Fruit fly (Drosophila melanogaster) whole organism, prepupa: Measurements from ENCODE around the gene CG14778.
A peak's percentile ranks its signal among the peaks of the same experiment; 100 is the strongest.

Experiments
- Blimp-1 ChIP-seq: fragments of 200-800 bp; sonication (Bioruptor generic); optimal IDR thresholded peaks from 3 replicates; lab custom pipeline; 2017; ENCODE audit warnings: missing biosample characterization, missing genetic modification characterization, mild to moderate bottlenecking, moderate library complexity, missing genetic modification reagents
- CG10669 ChIP-seq: fragments of 200-800 bp; sonication (Bioruptor generic); optimal IDR thresholded peaks from 3 replicates; lab custom pipeline; 2018; ENCODE audit warnings: missing biosample characterization, mild to moderate bottlenecking, missing genetic modification characterization, moderate library complexity
- CG11294 ChIP-seq: fragments of 200-800 bp; sonication (Bioruptor generic); IDR thresholded peaks from 2 replicates; pipeline ENCODE4 v1.3.6; 2022; ENCODE audit warnings: missing biosample characterization, missing genetic modification characterization
- CG11762 ChIP-seq: fragments of 200-800 bp; sonication (Bioruptor generic); optimal IDR thresholded peaks from 3 replicates; lab custom pipeline; 2016; ENCODE audit warnings: missing biosample characterization, missing genetic modification characterization; ENCODE audit not compliant: insufficient read depth
- CG11902 ChIP-seq: fragments of 200-800 bp; sonication (Bioruptor generic); optimal IDR thresholded peaks from 3 replicates; lab custom pipeline; 2016; ENCODE audit warnings: missing biosample characterization, missing genetic modification characterization
- CG16779 ChIP-seq: fragments of 200-800 bp; sonication (Bioruptor generic); optimal IDR thresholded peaks from 3 replicates; lab custom pipeline; 2017; ENCODE audit warnings: missing biosample characterization, mild to moderate bottlenecking, missing genetic modification characterization
- CG3032 ChIP-seq: fragments of 200-800 bp; optimal IDR thresholded peaks from 2 replicates; lab custom pipeline; 2019; ENCODE audit warnings: missing biosample characterization, mild to moderate bottlenecking, missing genetic modification characterization, moderate library complexity
- CG31627 ChIP-seq: fragments of 200-800 bp; sonication (Bioruptor generic); optimal IDR thresholded peaks from 3 replicates; lab custom pipeline; 2016; ENCODE audit warnings: missing biosample characterization, missing genetic modification characterization
- CG32006 ChIP-seq: fragments of 200-800 bp; sonication (Bioruptor generic); optimal IDR thresholded peaks from 3 replicates; lab custom pipeline; 2017; ENCODE audit warnings: missing biosample characterization, mild to moderate bottlenecking, missing genetic modification characterization
- CG34406 ChIP-seq: fragments of 200-800 bp; sonication (Bioruptor generic); optimal IDR thresholded peaks from 3 replicates; lab custom pipeline; 2016; ENCODE audit warnings: missing biosample characterization, missing genetic modification characterization
- CG3919 ChIP-seq: fragments of 200-800 bp; sonication (Bioruptor generic); optimal IDR thresholded peaks from 3 replicates; lab custom pipeline; 2016; ENCODE audit warnings: missing biosample characterization, missing genetic modification characterization
- CG4318 ChIP-seq: fragments of 200-800 bp; sonication (Bioruptor generic); optimal IDR thresholded peaks from 3 replicates; lab custom pipeline; 2017; ENCODE audit warnings: missing biosample characterization, mild to moderate bottlenecking, missing genetic modification characterization
- CG6163 ChIP-seq: fragments of 200-800 bp; sonication (Bioruptor generic); IDR thresholded peaks from 3 replicates; pipeline ENCODE4 v1.3.6; 2022; ENCODE audit warnings: missing biosample characterization, missing genetic modification characterization
- CG6808 ChIP-seq: fragments of 200-800 bp; sonication (Bioruptor generic); optimal IDR thresholded peaks from 3 replicates; lab custom pipeline; 2017; ENCODE audit warnings: missing biosample characterization, missing genetic modification characterization, mild to moderate bottlenecking, moderate library complexity, missing genetic modification reagents
- CG6854 ChIP-seq: fragments of 200-800 bp; sonication (Bioruptor generic); optimal IDR thresholded peaks from 2 replicates; lab custom pipeline; 2017; ENCODE audit warnings: missing biosample characterization, mild to moderate bottlenecking, missing genetic modification characterization
- CG7368 ChIP-seq: fragments of 200-800 bp; sonication (Bioruptor generic); optimal IDR thresholded peaks from 3 replicates; lab custom pipeline; 2016; ENCODE audit warnings: missing biosample characterization, missing genetic modification characterization
- CG8119 ChIP-seq: fragments of 200-800 bp; sonication (Bioruptor generic); IDR thresholded peaks from 3 replicates; pipeline ENCODE4 v1.3.6; 2022; ENCODE audit warnings: missing biosample characterization, missing genetic modification characterization
- CG8319 ChIP-seq: fragments of 200-800 bp; sonication (Bioruptor generic); optimal IDR thresholded peaks from 3 replicates; lab custom pipeline; 2016; ENCODE audit warnings: missing biosample characterization, missing genetic modification characterization
- CG8632 ChIP-seq: fragments of 200-800 bp; sonication (Bioruptor generic); optimal IDR thresholded peaks from 3 replicates; lab custom pipeline; 2016; ENCODE audit warnings: missing biosample characterization, missing genetic modification characterization
- CG9139 ChIP-seq: fragments of 200-800 bp; sonication (Bioruptor generic); optimal IDR thresholded peaks from 3 replicates; lab custom pipeline; 2017; ENCODE audit warnings: missing biosample characterization, mild to moderate bottlenecking, missing genetic modification characterization
- Eip75B ChIP-seq: fragments of 200-800 bp; sonication (Bioruptor generic); optimal IDR thresholded peaks from 3 replicates; lab custom pipeline; 2016; ENCODE audit warnings: missing biosample characterization, missing genetic modification characterization
- Eip78C ChIP-seq: fragments of 200-800 bp; sonication (Bioruptor generic); peaks from one replicate; lab custom pipeline; 2016; ENCODE audit warnings: missing biosample characterization, missing genetic modification characterization
- Eip93F ChIP-seq: fragments of 200-800 bp; sonication (Bioruptor generic); optimal IDR thresholded peaks from 2 replicates; lab custom pipeline; 2016; ENCODE audit warnings: missing biosample characterization, mild to moderate bottlenecking, missing genetic modification characterization
- Ets21C ChIP-seq: fragments of 200-800 bp; sonication (Bioruptor generic); optimal IDR thresholded peaks from 3 replicates; lab custom pipeline; 2016; ENCODE audit warnings: missing biosample characterization, missing genetic modification characterization
- Ets96B ChIP-seq: fragments of 200-800 bp; optimal IDR thresholded peaks from 2 replicates; lab custom pipeline; 2019; ENCODE audit warnings: missing biosample characterization, mild to moderate bottlenecking, missing genetic modification characterization, moderate library complexity
- Gug ChIP-seq: fragments of 200-800 bp; sonication (Bioruptor generic); IDR thresholded peaks from 2 replicates; pipeline ENCODE4 v1.3.6; 2022; ENCODE audit warnings: missing biosample characterization, missing genetic modification characterization
- Hr38 ChIP-seq: sonication (Bioruptor generic); optimal IDR thresholded peaks from 2 replicates; lab custom pipeline; 2016; ENCODE audit warnings: missing biosample characterization, missing genetic modification characterization
- Hr39 ChIP-seq: fragments of 200-800 bp; sonication (Bioruptor generic); optimal IDR thresholded peaks from 2 replicates; lab custom pipeline; 2016; ENCODE audit warnings: missing biosample characterization, missing genetic modification characterization
- Hr4 ChIP-seq: fragments of 200-800 bp; sonication (Bioruptor generic); optimal IDR thresholded peaks from 3 replicates; lab custom pipeline; 2016; ENCODE audit warnings: missing biosample characterization, missing genetic modification characterization
- Lpt ChIP-seq: fragments of 200-800 bp; sonication (Bioruptor generic); optimal IDR thresholded peaks from 3 replicates; lab custom pipeline; 2016; ENCODE audit warnings: missing biosample characterization, missing genetic modification characterization
- OdsH ChIP-seq: fragments of 200-800 bp; sonication (Bioruptor generic); optimal IDR thresholded peaks from 3 replicates; lab custom pipeline; 2016; ENCODE audit warnings: missing biosample characterization, missing genetic modification characterization
- Smox ChIP-seq: fragments of 200-800 bp; sonication (Bioruptor generic); optimal IDR thresholded peaks from 3 replicates; lab custom pipeline; 2016; ENCODE audit warnings: missing biosample characterization, missing genetic modification characterization
- Sox102F ChIP-seq: fragments of 200-800 bp; sonication (Bioruptor generic); optimal IDR thresholded peaks from 2 replicates; lab custom pipeline; 2016; ENCODE audit warnings: missing biosample characterization, mild to moderate bottlenecking, missing genetic modification characterization
- Sox14 ChIP-seq: fragments of 200-800 bp; sonication (Bioruptor generic); optimal IDR thresholded peaks from 3 replicates; lab custom pipeline; 2016; ENCODE audit warnings: missing biosample characterization, missing genetic modification characterization
- acj6 ChIP-seq: fragments of 200-800 bp; sonication (Bioruptor generic); optimal IDR thresholded peaks from 3 replicates; lab custom pipeline; 2016; ENCODE audit warnings: missing biosample characterization, missing genetic modification characterization
- cyc ChIP-seq: fragments of 200-800 bp; sonication (Bioruptor generic); optimal IDR thresholded peaks from 3 replicates; lab custom pipeline; 2016; ENCODE audit warnings: missing biosample characterization, missing genetic modification characterization
- dac ChIP-seq: fragments of 200-800 bp; sonication (Bioruptor generic); optimal IDR thresholded peaks from 2 replicates; lab custom pipeline; 2017; ENCODE audit warnings: missing biosample characterization, mild to moderate bottlenecking, missing genetic modification characterization
- dsx ChIP-seq: fragments of 200-800 bp; optimal IDR thresholded peaks from 3 replicates; lab custom pipeline; 2019; ENCODE audit warnings: missing biosample characterization, mild to moderate bottlenecking, missing genetic modification characterization, moderate library complexity; ENCODE audit not compliant: poor library complexity, severe bottlenecking
- eg ChIP-seq: fragments of 200-800 bp; sonication (Bioruptor generic); IDR thresholded peaks from 3 replicates; pipeline ENCODE4 v1.3.6; 2022; ENCODE audit warnings: missing biosample characterization, missing genetic modification characterization
- esn ChIP-seq: fragments of 200-800 bp; sonication (Bioruptor generic); optimal IDR thresholded peaks from 2 replicates; lab custom pipeline; 2016; ENCODE audit warnings: missing biosample characterization, mild to moderate bottlenecking, missing genetic modification characterization, moderate library complexity
- fd59A ChIP-seq: fragments of 200-800 bp; sonication (Bioruptor generic); optimal IDR thresholded peaks from 2 replicates; lab custom pipeline; 2017; ENCODE audit warnings: missing biosample characterization, mild to moderate bottlenecking, missing genetic modification characterization, missing genetic modification reagents
- fd85E ChIP-seq: fragments of 200-800 bp; sonication (Bioruptor generic); optimal IDR thresholded peaks from 3 replicates; lab custom pipeline; 2016; ENCODE audit warnings: missing biosample characterization, missing genetic modification characterization
- fkh ChIP-seq: fragments of 200-800 bp; sonication (Bioruptor generic); optimal IDR thresholded peaks from 3 replicates; lab custom pipeline; 2017; ENCODE audit warnings: missing biosample characterization, mild to moderate bottlenecking, missing genetic modification characterization, moderate library complexity
- lz ChIP-seq: fragments of 200-800 bp; sonication (Bioruptor generic); optimal IDR thresholded peaks from 3 replicates; lab custom pipeline; 2016; ENCODE audit warnings: missing biosample characterization, missing genetic modification characterization
- net ChIP-seq: fragments of 200-800 bp; sonication (Bioruptor generic); optimal IDR thresholded peaks from 3 replicates; lab custom pipeline; 2016; ENCODE audit warnings: missing biosample characterization, missing genetic modification characterization
- pdm3 ChIP-seq: fragments of 200-800 bp; sonication (Bioruptor generic); optimal IDR thresholded peaks from 3 replicates; lab custom pipeline; 2016; ENCODE audit warnings: missing biosample characterization, missing genetic modification characterization
- salr ChIP-seq, 2 experiments: fragments of 200-800 bp; sonication (Bioruptor generic); optimal IDR thresholded peaks; 3 replicates each; lab custom pipeline; 2016 to 2018; ENCODE audit warnings: missing biosample characterization in 2 of 2, missing genetic modification characterization in 2 of 2, mild to moderate bottlenecking in 1 of 2
- spab ChIP-seq: fragments of 200-800 bp; sonication (Bioruptor generic); optimal IDR thresholded peaks from 2 replicates; lab custom pipeline; 2017; ENCODE audit warnings: missing biosample characterization, mild to moderate bottlenecking, missing genetic modification characterization, missing genetic modification reagents
- svp ChIP-seq: fragments of 200-800 bp; sonication (Bioruptor generic); peaks from one replicate; lab custom pipeline; 2016; ENCODE audit warnings: missing biosample characterization, missing genetic modification characterization
- topi ChIP-seq: fragments of 200-800 bp; sonication (Bioruptor generic); optimal IDR thresholded peaks from 3 replicates; lab custom pipeline; 2016; ENCODE audit warnings: missing biosample characterization, missing genetic modification characterization
- vri ChIP-seq: fragments of 200-800 bp; sonication (Bioruptor generic); optimal IDR thresholded peaks from 3 replicates; lab custom pipeline; 2016; ENCODE audit warnings: missing biosample characterization, mild to moderate bottlenecking, missing genetic modification characterization

Gene CG14778

dm6 chrX:1478276-1479122 lies 11.2 kb downstream of the CG14778 start, which contains the start of gene rush:
TSS of gene rush (plus strand) at chrX:1478552.
- TF ChIP-seq acj6 (GFP tag; lab: Kevin White, UChicago) (peak; percentile 44), CG34406 (GFP tag; lab: Kevin White, UChicago) (peak; percentile 7), Lpt (GFP tag; lab: Kevin White, UChicago) (no peak), CG16779 (no peak), eg (GFP tag; lab: Robert Waterston, UW) (peak; percentile 36; the same call in 1 of the 3 replicates), CG6854 (GFP tag; lab: Kevin White, UChicago) (no peak), Blimp-1 (GFP tag; lab: Kevin White, UChicago) (no peak), OdsH (peak; percentile 48), Hr4 (GFP tag; lab: Kevin White, UChicago) (no peak), vri (GFP tag; lab: Kevin White, UChicago) (no peak), pdm3 (GFP tag; lab: Kevin White, UChicago) (no peak), dsx (no peak), svp (GFP tag; lab: Kevin White, UChicago) (no peak), fd85E (GFP tag; lab: Kevin White, UChicago) (no peak), CG8119 (no peak), CG11294 (GFP tag; lab: Robert Waterston, UW) (no peak), CG3919 (GFP tag; lab: Kevin White, UChicago) (peak; percentile 11), Hr38 (no peak), CG32006 (peak; percentile 34), Smox (GFP tag; lab: Kevin White, UChicago) (peak; percentile 32), CG11762 (GFP tag; lab: Kevin White, UChicago) (no peak), Ets96B (no peak), esn (GFP tag; lab: Kevin White, UChicago) (peak; percentile 36), fkh (GFP tag; lab: Kevin White, UChicago) (peak; percentile 46), topi (peak; percentile 44), CG6163 (GFP tag; lab: Robert Waterston, UW) (0 out of 3 replicates have a peak, but pooled peaks have one; percentile 41), CG4318 (no peak), Ets21C (GFP tag; lab: Kevin White, UChicago) (peak; percentile 32), CG7368 (GFP tag; lab: Kevin White, UChicago) (no peak), CG3032 (tag; lab: Kevin White, UChicago) (peak; percentile 22), CG11902 (GFP tag; lab: Kevin White, UChicago) (peak; percentile 17), Sox14 (peak; percentile 32), CG9139 (no peak), Gug (GFP tag; lab: Robert Waterston, UW) (no peak), CG8319 (GFP tag; lab: Kevin White, UChicago) (no peak), CG10669 (GFP tag; lab: Kevin White, UChicago) (no peak), Sox102F (GFP tag; lab: Kevin White, UChicago) (no peak), net (peak; percentile 18), fd59A (GFP tag; lab: Kevin White, UChicago) (no peak), CG6808 (GFP tag; lab: Kevin White, UChicago) (peak; percentile 19), Hr39 (GFP tag; lab: Kevin White, UChicago) (peak; percentile 57), lz (GFP tag; lab: Kevin White, UChicago) (peak; percentile 30), CG8632 (GFP tag; lab: Kevin White, UChicago) (no peak), CG31627 (GFP tag; lab: Kevin White, UChicago) (peak; percentile 51), cyc (peak; percentile 24), dac (GFP tag; lab: Kevin White, UChicago) (peak; percentile 2), spab (GFP tag; lab: Kevin White, UChicago) (no peak), Eip78C (GFP tag; lab: Kevin White, UChicago) (peak; percentile 70), salr (GFP tag; optimal IDR thresholded peaks at IDR 0.05; lab: Kevin White, UChicago) (no peak), Eip75B (GFP tag; lab: Kevin White, UChicago) (peak; percentile 25), Eip93F (no peak)
